Fruit fly (Drosophila melanogaster): ENCODE data around the gene abs.

The abs gene

DNA sequence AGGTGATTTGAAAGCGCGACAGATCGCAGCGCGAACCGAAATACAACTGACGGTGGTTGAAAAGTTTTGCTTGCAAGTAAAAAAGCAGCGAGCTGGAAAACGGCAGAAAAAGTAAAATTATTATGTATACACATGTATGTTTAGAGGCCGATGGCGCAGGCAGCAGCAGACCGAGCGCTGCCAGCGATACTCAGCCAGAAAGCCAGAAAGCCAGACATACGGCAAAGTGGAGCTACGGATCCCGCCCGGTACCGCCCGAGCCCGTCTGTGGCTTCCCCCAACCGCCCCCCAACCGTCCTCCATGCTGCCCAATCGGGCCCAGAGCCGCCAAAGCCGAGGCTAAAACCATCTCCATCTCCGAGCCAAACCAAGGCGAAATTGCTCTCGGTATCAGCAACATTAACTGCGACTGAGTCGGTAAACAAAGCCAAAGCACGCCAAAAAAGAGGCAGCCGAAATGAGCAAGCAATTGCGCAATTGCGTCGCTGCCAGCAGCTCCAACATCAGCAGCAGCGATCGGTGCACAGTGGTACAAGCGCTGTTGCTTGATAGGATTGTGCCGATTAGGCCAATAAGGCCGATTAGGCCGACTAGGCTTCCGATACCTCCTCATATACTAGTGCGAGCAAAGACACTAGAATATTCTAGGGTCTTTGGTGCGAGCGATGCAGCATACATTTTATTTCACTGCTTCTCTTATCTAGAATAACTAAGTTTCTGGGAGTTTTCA, 17.4 kb upstream of the abs start, which contains the start of gene CG14636 (continued):
- TF ChIP-seq CG10669 (GFP tag; optimal IDR thresholded peaks at IDR 0.05) (peak; percentile 46), Sox15 (GFP tag; optimal IDR thresholded peaks at IDR 0.05) (peak; percentile 70), Met (GFP tag; optimal IDR thresholded peaks at IDR 0.05) (peak; percentile 61), achi (GFP tag; optimal IDR thresholded peaks at IDR 0.05) (peak; percentile 77), CG7368 (GFP tag; optimal IDR thresholded peaks at IDR 0.05) (peak; percentile 77), CG3919 (GFP tag; optimal IDR thresholded peaks at IDR 0.05) (peak; percentile 70), CG6276 (GFP tag; optimal IDR thresholded peaks at IDR 0.05) (no peak), net (GFP tag; optimal IDR thresholded peaks at IDR 0.05) (peak; percentile 73), CG9139 (GFP tag; optimal IDR thresholded peaks at IDR 0.05) (no peak), CG6163 (GFP tag; IDR thresholded peaks at IDR 0.05) (peak; percentile 80), Ets96B (tag; optimal IDR thresholded peaks at IDR 0.05) (peak; percentile 46), ss (GFP tag; optimal IDR thresholded peaks at IDR 0.05) (peak; percentile 3 to 35), Blimp-1 (GFP tag; optimal IDR thresholded peaks at IDR 0.05) (no peak), CG4318 (GFP tag; optimal IDR thresholded peaks at IDR 0.05) (peak; percentile 64), svp (GFP tag) (peak; percentile 89), CG34406 (GFP tag; optimal IDR thresholded peaks at IDR 0.05) (no peak), CG11762 (GFP tag; optimal IDR thresholded peaks at IDR 0.05; ENCODE audit: insufficient read depth) (peak; percentile 71), Hr39 (GFP tag; optimal IDR thresholded peaks at IDR 0.05) (peak; percentile 72), acj6 (GFP tag; optimal IDR thresholded peaks at IDR 0.05) (peak; percentile 75), CG10631 (GFP tag; optimal IDR thresholded peaks at IDR 0.05) (peak; percentile 31), CG6808 (GFP tag; optimal IDR thresholded peaks at IDR 0.05) (peak; percentile 43), fd85E (GFP tag; optimal IDR thresholded peaks at IDR 0.05) (peak; percentile 13), CG16779 (tag; optimal IDR thresholded peaks at IDR 0.05) (no peak), CG32006 (GFP tag; optimal IDR thresholded peaks at IDR 0.05) (peak; percentile 68), pdm3 (GFP tag; optimal IDR thresholded peaks at IDR 0.05) (peak; percentile 76), OdsH (GFP tag; optimal IDR thresholded peaks at IDR 0.05) (peak; percentile 68), lz (GFP tag; optimal IDR thresholded peaks at IDR 0.05) (peak; percentile 46), CG15336 (GFP tag; IDR thresholded peaks at IDR 0.05) (peak; percentile 79), dac (GFP tag; optimal IDR thresholded peaks at IDR 0.05) (peak; percentile 40), Eip75B (GFP tag; optimal IDR thresholded peaks at IDR 0.05) (no peak), Lpt (GFP tag; optimal IDR thresholded peaks at IDR 0.05) (peak; percentile 52), dsx (GFP tag; optimal IDR thresholded peaks at IDR 0.05; ENCODE audit: poor library complexity, severe bottlenecking) (peak; percentile 25), CG11902 (GFP tag; optimal IDR thresholded peaks at IDR 0.05) (peak; percentile 66), CG11294 (GFP tag; IDR thresholded peaks at IDR 0.05) (peak; percentile 55), cyc (GFP tag; optimal IDR thresholded peaks at IDR 0.05) (peak; percentile 56), Sox102F (GFP tag; optimal IDR thresholded peaks at IDR 0.05) (no peak), fd59A (GFP tag; optimal IDR thresholded peaks at IDR 0.05) (peak; percentile 27)

DNA sequence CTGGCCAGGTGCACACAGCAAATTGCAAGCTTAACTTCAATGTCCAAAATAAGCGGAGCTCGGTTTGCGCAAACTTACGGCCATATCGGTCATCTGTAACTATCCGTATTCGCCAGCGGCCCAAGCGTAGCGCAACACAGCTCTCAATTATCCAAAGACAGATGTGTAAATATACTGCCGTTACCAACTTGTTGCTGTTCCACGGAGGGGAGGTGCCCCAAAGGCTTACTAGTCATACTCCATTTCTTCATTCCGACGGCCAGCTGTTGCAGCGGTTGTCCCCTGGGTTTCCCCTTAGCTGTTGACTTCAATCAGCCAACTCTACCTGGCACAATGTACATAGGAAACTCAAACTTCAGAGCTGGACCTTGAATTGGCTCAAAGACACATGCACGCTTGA, 12.8 kb upstream of the abs start, which contains the start of gene CG31516:
TSS of gene CG31516 (minus strand) at position 101 of the 400 bp plus-strand sequence.
- no peak for TF ChIP-seq Met (GFP tag; optimal IDR thresholded peaks at IDR 0.05)
- TF ChIP-seq Gug (GFP tag; IDR thresholded peaks at IDR 0.05), result no peak
- no peak for TF ChIP-seq Sox14 (GFP tag; optimal IDR thresholded peaks at IDR 0.05)
- TF ChIP-seq dsx (GFP tag; optimal IDR thresholded peaks at IDR 0.05; ENCODE audit: poor library complexity, severe bottlenecking), result no peak
- no peak for TF ChIP-seq lz (GFP tag; optimal IDR thresholded peaks at IDR 0.05)
- no peak for TF ChIP-seq CG8319 (GFP tag; optimal IDR thresholded peaks at IDR 0.05)
- no peak for TF ChIP-seq Ets96B (tag; optimal IDR thresholded peaks at IDR 0.05)
- no peak for TF ChIP-seq fd85E (GFP tag; optimal IDR thresholded peaks at IDR 0.05)
- TF ChIP-seq CG4318 (GFP tag; optimal IDR thresholded peaks at IDR 0.05), result no peak
- TF ChIP-seq Hr39 (GFP tag; optimal IDR thresholded peaks at IDR 0.05), result no peak
- no peak for TF ChIP-seq CG8632 (GFP tag; optimal IDR thresholded peaks at IDR 0.05)
- no peak for TF ChIP-seq CG6163 (GFP tag; IDR thresholded peaks at IDR 0.05)
- no peak for TF ChIP-seq CG6276 (GFP tag; optimal IDR thresholded peaks at IDR 0.05)
- no peak for TF ChIP-seq CG15336 (GFP tag; IDR thresholded peaks at IDR 0.05)
- no peak for TF ChIP-seq achi (GFP tag; optimal IDR thresholded peaks at IDR 0.05)
